Worm (Caenorhabditis elegans) whole organism, early embryonic: ENCODE measurements around the gene nfm-1.

Experiments used
- F13C5.2 ChIP-seq: sonication (generic microtip); optimal IDR thresholded peaks from 2 replicates; lab custom pipeline; 2017; ENCODE audit warnings: mild to moderate bottlenecking, missing genetic modification characterization, inconsistent platforms, missing compliant biosample characterization
- ama-1 ChIP-seq: fragments of 150-350 bp; optimal IDR thresholded peaks from 2 replicates; lab custom pipeline; 2014
- ceh-36 ChIP-seq: sonication (generic microtip); optimal IDR thresholded peaks from 2 replicates; lab custom pipeline; 2016; ENCODE audit warnings: missing genetic modification characterization, inconsistent platforms, missing compliant biosample characterization
- flt-1 ChIP-seq: fragments of 200-800 bp; sonication (Bioruptor generic); IDR thresholded peaks from 2 replicates; pipeline ENCODE4 v1.3.6; 2022; ENCODE audit warnings: missing genetic modification characterization, missing compliant biosample characterization

- TF ChIP-seq ama-1 (lab: Kevin White, UChicago) (no peak), F13C5.2 (tag; lab: Kevin White, UChicago) (no peak), flt-1 (GFP tag; lab: Robert Waterston, UW) (no peak), ceh-36 (tag; lab: Kevin White, UChicago) (no peak)
These were observed 21.8 kb upstream of the nfm-1 start for ce11 chrIII:6137431-6137830.
